Fruit fly (Drosophila melanogaster): ENCODE measurements around the gene Gal.

DNA sequence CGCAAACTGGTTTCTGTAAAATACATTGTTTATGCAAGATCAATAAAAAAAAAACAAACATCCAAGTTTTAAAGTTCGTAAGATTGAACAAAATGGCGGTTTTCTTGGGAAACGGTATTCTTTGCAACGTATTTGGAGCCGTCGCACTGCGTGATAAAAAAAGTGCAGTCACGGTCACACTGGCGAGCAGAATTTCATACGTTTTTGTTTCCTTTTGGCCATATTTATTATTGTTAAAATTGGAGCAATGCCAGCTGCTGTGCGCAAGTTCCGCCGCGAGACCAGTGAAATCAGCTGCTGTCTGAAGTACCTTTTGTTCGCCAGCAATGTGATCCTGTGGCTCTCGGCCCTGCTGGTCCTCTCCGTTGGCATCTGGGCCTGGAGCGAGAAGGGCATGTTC, 6.6 kb downstream of the Gal start, which contains the start of gene Tsp26A:
- TF ChIP-seq bab1 (GFP tag; optimal IDR thresholded peaks at IDR 0.05): no peak
- TF ChIP-seq CG7045 (GFP tag; optimal IDR thresholded peaks at IDR 0.05): no peak
- TF ChIP-seq cic (GFP tag; optimal IDR thresholded peaks at IDR 0.05): no peak
- no peak for TF ChIP-seq kay (GFP tag; ENCODE audit: borderline replicate concordance)
